Worm (Caenorhabditis elegans): ENCODE measurements around the gene F25E5.16.

Gene F25E5.16

ce11 chrV:7436509-7436908 is 1.6 kb upstream of the F25E5.16 start:
- no peak for TF ChIP-seq zfp-3 (GFP tag; conservative IDR thresholded peaks at IDR 0.05)
- TF ChIP-seq aha-1 (tag): peak; percentile 90

- TF ChIP-seq php-3 (GFP tag; IDR thresholded peaks at IDR 0.05) (no peak), dmd-9 (GFP tag; IDR thresholded peaks at IDR 0.05) (no peak), nhr-237 (tag; optimal IDR thresholded peaks at IDR 0.05) (no peak), lsy-2 (tag; optimal IDR thresholded peaks at IDR 0.05) (peak in 1 of 2 experiments; percentile 41), spr-3 (GFP tag; optimal IDR thresholded peaks at IDR 0.05) (no peak), Y48G9A.11 (GFP tag; IDR thresholded peaks at IDR 0.05) (no peak), mdl-1 (tag; optimal IDR thresholded peaks at IDR 0.05) (peak; percentile 8 to 73), nhr-48 (tag; optimal IDR thresholded peaks at IDR 0.05) (no peak), snpc-1.2 (GFP tag; IDR thresholded peaks at IDR 0.05) (no peak), dmd-6 (GFP tag; IDR thresholded peaks at IDR 0.05) (no peak), lir-3 (tag; optimal IDR thresholded peaks at IDR 0.05) (no peak), tra-1 (GFP tag; IDR thresholded peaks at IDR 0.05) (no peak), ZK337.2 (GFP tag; IDR thresholded peaks at IDR 0.05) (no peak), F26F4.8 (GFP tag; conservative IDR thresholded peaks at IDR 0.05) (no peak), ceh-28 (tag; optimal IDR thresholded peaks at IDR 0.05) (no peak), lin-29 (GFP tag; IDR thresholded peaks at IDR 0.05) (no peak), nhr-28 (tag; optimal IDR thresholded peaks at IDR 0.05) (peak; percentile 64), hif-1 (tag; optimal IDR thresholded peaks at IDR 0.05) (no peak), Y5F2A.4 (GFP tag; optimal IDR thresholded peaks at IDR 0.05) (no peak), nhr-25 (tag; optimal IDR thresholded peaks at IDR 0.05; ENCODE audit: borderline replicate concordance, insufficient read depth) (no peak), rbr-2 (tag; optimal IDR thresholded peaks at IDR 0.05) (no peak), pqm-1 (tag; optimal IDR thresholded peaks at IDR 0.05) (no peak), mes-2 (tag; optimal IDR thresholded peaks at IDR 0.05; ENCODE audit: poor library complexity, severe bottlenecking) (no peak), set-16 (GFP tag; IDR thresholded peaks at IDR 0.05) (no peak), ama-1 (optimal IDR thresholded peaks at IDR 0.05) (peak; percentile 91), ztf-7 (tag; optimal IDR thresholded peaks at IDR 0.05) (no peak), attf-4 (tag; optimal IDR thresholded peaks at IDR 0.05) (no peak), aly-2 (tag; optimal IDR thresholded peaks at IDR 0.05) (no peak), zip-11 (GFP tag; IDR thresholded peaks at IDR 0.05) (no peak), vab-7 (GFP tag; IDR thresholded peaks at IDR 0.05) (no peak), nhr-111 (GFP tag; optimal IDR thresholded peaks at IDR 0.05) (no peak), egl-43 (GFP tag; IDR thresholded peaks at IDR 0.05) (no peak), madf-9 (GFP tag; conservative IDR thresholded peaks at IDR 0.05) (no peak), lin-1 (GFP tag; IDR thresholded peaks at IDR 0.05) (no peak), nhr-102 (tag; optimal IDR thresholded peaks at IDR 0.05) (peak; percentile 1), ceh-32 (tag; optimal IDR thresholded peaks at IDR 0.05; ENCODE audit: poor library complexity) (no peak), mep-1 (tag; optimal IDR thresholded peaks at IDR 0.05) (peak; percentile 50), nhr-41 (GFP tag; IDR thresholded peaks at IDR 0.05) (no peak; the same call in 1 of the 2 replicates), snpc-4 (tag; optimal IDR thresholded peaks at IDR 0.05) (no peak), zag-1 (tag; optimal IDR thresholded peaks at IDR 0.05) (no peak), dpl-1 (GFP tag; optimal IDR thresholded peaks at IDR 0.05) (peak; percentile 4), lim-7 (GFP tag; IDR thresholded peaks at IDR 0.05) (no peak), fkh-10 (GFP tag; optimal IDR thresholded peaks at IDR 0.05) (no peak), F37D6.2 (tag; optimal IDR thresholded peaks at IDR 0.05) (no peak), hlh-11 (tag; optimal IDR thresholded peaks at IDR 0.05) (peak; percentile 73), lin-13 (GFP tag; optimal IDR thresholded peaks at IDR 0.05) (no peak), dve-1 (tag; optimal IDR thresholded peaks at IDR 0.05; ENCODE audit: insufficient read depth) (peak; percentile 34), mdt-29 (GFP tag; IDR thresholded peaks at IDR 0.05) (0 out of 2 replicates have a peak, but pooled peaks have one; percentile 7)
Observed at ce11 chrV:7436911-7437310, 1.2 kb upstream of the F25E5.16 start.

Measured in whole organism, L4 larva.